Fruit fly (Drosophila melanogaster) whole organism, embryonic: ENCODE data around the gene flfl.

Experiments
- Atf-2 ChIP-seq: fragments of 200-800 bp; sonication (Bioruptor generic); optimal IDR thresholded peaks from 2 replicates; lab custom pipeline; 2016; ENCODE audit warnings: missing biosample characterization, missing genetic modification characterization
- Awh ChIP-seq: fragments of 200-800 bp; sonication (Bioruptor generic); IDR thresholded peaks from 2 replicates; pipeline ENCODE4, ENCODE4 v1.3.6; 2022; ENCODE audit warnings: missing biosample characterization, missing genetic modification characterization
- Blimp-1 ChIP-seq: fragments of 200-800 bp; sonication (Bioruptor generic); optimal IDR thresholded peaks from 3 replicates; lab custom pipeline; 2018; ENCODE audit warnings: missing biosample characterization, missing genetic modification characterization, mild to moderate bottlenecking, moderate library complexity, missing genetic modification reagents
- CG10959 ChIP-seq: fragments of 200-800 bp; sonication (Bioruptor generic); IDR thresholded peaks from 2 replicates; pipeline ENCODE4 v1.3.6; 2022; ENCODE audit warnings: missing biosample characterization, missing genetic modification characterization
- CG11085 ChIP-seq: fragments of 200-800 bp; sonication (Bioruptor generic); IDR thresholded peaks from 2 replicates; pipeline ENCODE4 v1.3.6; 2022; ENCODE audit warnings: missing biosample characterization, missing genetic modification characterization
- CG12942 ChIP-seq: fragments of 200-800 bp; sonication (Bioruptor generic); optimal IDR thresholded peaks from 3 replicates; lab custom pipeline; 2016; ENCODE audit warnings: missing biosample characterization, missing genetic modification characterization
- CG14050 ChIP-seq: fragments of 200-800 bp; sonication (Bioruptor generic); IDR thresholded peaks from 3 replicates; pipeline ENCODE4 v1.3.6; 2022; ENCODE audit warnings: missing biosample characterization, missing genetic modification characterization
- CG14441 ChIP-seq: fragments of 200-800 bp; sonication (Bioruptor generic); IDR thresholded peaks from 2 replicates; pipeline ENCODE4 v1.3.6; 2022; ENCODE audit warnings: missing biosample characterization, missing genetic modification characterization
- CG1602 ChIP-seq: fragments of 200-800 bp; sonication (Bioruptor generic); optimal IDR thresholded peaks from 3 replicates; lab custom pipeline; 2016; ENCODE audit warnings: missing biosample characterization, missing genetic modification characterization
- CG1603 ChIP-seq: fragments of 200-800 bp; sonication (Bioruptor generic); optimal IDR thresholded peaks from 2 replicates; lab custom pipeline; 2019; ENCODE audit warnings: missing biosample characterization, mild to moderate bottlenecking, missing genetic modification characterization, moderate library complexity
- CG17359 ChIP-seq: fragments of 200-800 bp; sonication (Bioruptor generic); optimal IDR thresholded peaks from 3 replicates; lab custom pipeline; 2018; ENCODE audit warnings: missing biosample characterization, mild to moderate bottlenecking, missing genetic modification characterization, moderate library complexity
- CG2199 ChIP-seq: fragments of 200-800 bp; sonication (Bioruptor generic); IDR thresholded peaks from 3 replicates; pipeline ENCODE4 v1.3.6; 2022; ENCODE audit warnings: missing biosample characterization, missing genetic modification characterization
- CG2678 ChIP-seq: fragments of 200-800 bp; sonication (Bioruptor generic); optimal IDR thresholded peaks from 3 replicates; lab custom pipeline; 2019; ENCODE audit warnings: missing biosample characterization, mild to moderate bottlenecking, missing genetic modification characterization, moderate library complexity
- CG30403 ChIP-seq: fragments of 200-800 bp; sonication (Bioruptor generic); optimal IDR thresholded peaks from 3 replicates; lab custom pipeline; 2016; ENCODE audit warnings: missing biosample characterization, missing genetic modification characterization
- CG31365 ChIP-seq: fragments of 200-800 bp; sonication (Bioruptor generic); optimal IDR thresholded peaks from 2 replicates; lab custom pipeline; 2018; ENCODE audit warnings: missing biosample characterization, mild to moderate bottlenecking, missing genetic modification characterization
- CG42726 ChIP-seq: fragments of 200-800 bp; sonication (Bioruptor generic); IDR thresholded peaks from 2 replicates; pipeline ENCODE4 v1.3.6; 2022; ENCODE audit warnings: missing biosample characterization, missing genetic modification characterization; ENCODE audit not compliant: partially characterized antibody
- CG4404 ChIP-seq: fragments of 200-800 bp; sonication (Bioruptor generic); IDR thresholded peaks from 2 replicates; pipeline ENCODE4 v1.3.6; 2022; ENCODE audit warnings: missing biosample characterization, missing genetic modification characterization
- CG4424 ChIP-seq: fragments of 200-800 bp; sonication (Bioruptor generic); optimal IDR thresholded peaks from 3 replicates; lab custom pipeline; 2016; ENCODE audit warnings: missing biosample characterization, missing genetic modification characterization
- CG4707 ChIP-seq: fragments of 200-800 bp; sonication (Bioruptor generic); optimal IDR thresholded peaks from 2 replicates; lab custom pipeline; 2018; ENCODE audit warnings: missing biosample characterization, mild to moderate bottlenecking, missing genetic modification characterization, moderate library complexity
- CG5953 ChIP-seq: fragments of 200-800 bp; sonication (Bioruptor generic); IDR thresholded peaks from 2 replicates; pipeline ENCODE4 v1.3.6; 2022; ENCODE audit warnings: missing biosample characterization, missing genetic modification characterization
- CG6254 ChIP-seq: fragments of 200-800 bp; sonication (Bioruptor generic); optimal IDR thresholded peaks from 3 replicates; lab custom pipeline; 2017; ENCODE audit warnings: mild to moderate bottlenecking, missing biosample characterization, missing genetic modification reagents, missing genetic modification characterization
- CG7987 ChIP-seq: fragments of 200-800 bp; sonication (Bioruptor generic); optimal IDR thresholded peaks from 2 replicates; lab custom pipeline; 2018; ENCODE audit warnings: missing biosample characterization, mild to moderate bottlenecking, missing genetic modification characterization, moderate library complexity
- CG8478 ChIP-seq: fragments of >200 bp; optimal IDR thresholded peaks from 2 replicates; lab custom pipeline; 2018
- CHES-1-like ChIP-seq: fragments of 200-800 bp; sonication (Bioruptor generic); optimal IDR thresholded peaks from 2 replicates; lab custom pipeline; 2016; ENCODE audit warnings: missing biosample characterization, missing genetic modification characterization
- CTCF ChIP-seq: fragments of 200-800 bp; sonication (Bioruptor generic); optimal IDR thresholded peaks from 2 replicates; lab custom pipeline; 2017; ENCODE audit warnings: missing biosample characterization, mild to moderate bottlenecking, missing genetic modification characterization, moderate library complexity
- Doc3 ChIP-seq: fragments of 200-800 bp; sonication (Bioruptor generic); IDR thresholded peaks from 3 replicates; pipeline ENCODE4 v1.3.6; 2022; ENCODE audit warnings: missing biosample characterization, missing genetic modification characterization; ENCODE audit not compliant: partially characterized antibody
- Fer1 ChIP-seq: fragments of 200-800 bp; sonication (Bioruptor generic); optimal IDR thresholded peaks from 2 replicates; lab custom pipeline; 2017; ENCODE audit warnings: missing biosample characterization, mild to moderate bottlenecking, missing genetic modification characterization
- Hand ChIP-seq: fragments of 200-800 bp; sonication (Bioruptor generic); optimal IDR thresholded peaks from 2 replicates; lab custom pipeline; 2017; ENCODE audit warnings: mild to moderate bottlenecking, missing biosample characterization, missing genetic modification reagents, missing genetic modification characterization
- Hey ChIP-seq: fragments of 200-800 bp; sonication (Bioruptor generic); optimal IDR thresholded peaks from 3 replicates; lab custom pipeline; 2018; ENCODE audit warnings: missing biosample characterization, mild to moderate bottlenecking, missing genetic modification characterization
- HmgD ChIP-seq: fragments of 200-800 bp; sonication (Bioruptor generic); optimal IDR thresholded peaks from 3 replicates; lab custom pipeline; 2016; ENCODE audit warnings: missing biosample characterization, missing genetic modification characterization
- Hr51 ChIP-seq, 2 experiments: fragments of 200-800 bp; sonication (Bioruptor generic); optimal IDR thresholded peaks; 2 replicates in 1 of 2; 3 replicates in 1 of 2; lab custom pipeline; 2016 to 2018; ENCODE audit warnings: missing biosample characterization in 2 of 2, missing genetic modification characterization in 2 of 2, mild to moderate bottlenecking in 1 of 2, moderate library complexity in 1 of 2
- Meics ChIP-seq: fragments of 200-800 bp; sonication (Bioruptor generic); optimal IDR thresholded peaks from 2 replicates; lab custom pipeline; 2017; ENCODE audit warnings: missing biosample characterization, mild to moderate bottlenecking, missing genetic modification characterization
- Myb ChIP-seq: fragments of 200-800 bp; sonication (Bioruptor generic); optimal IDR thresholded peaks from 2 replicates; lab custom pipeline; 2016; ENCODE audit warnings: missing biosample characterization, missing genetic modification characterization
- NfI ChIP-seq: fragments of 200-800 bp; sonication (Bioruptor generic); optimal IDR thresholded peaks from 3 replicates; lab custom pipeline; 2018; ENCODE audit warnings: missing biosample characterization, mild to moderate bottlenecking, missing genetic modification characterization, moderate library complexity
- Oaz ChIP-seq: fragments of 200-800 bp; sonication (Bioruptor generic); IDR thresholded peaks from 2 replicates; pipeline ENCODE4 v1.3.6; 2022; ENCODE audit warnings: missing biosample characterization, missing genetic modification characterization
- Oli ChIP-seq: fragments of 200-800 bp; sonication (Bioruptor generic); optimal IDR thresholded peaks from 2 replicates; lab custom pipeline; 2018; ENCODE audit warnings: missing biosample characterization, mild to moderate bottlenecking, missing genetic modification characterization, moderate library complexity
- Stat92E ChIP-seq, 3 experiments: fragments of >200 bp in 2 of 3; fragments of 200-800 bp in 1 of 3; sonication (Bioruptor generic) in 1 of 3; optimal IDR thresholded peaks; 2 replicates each; lab custom pipeline; 2017 to 2019; ENCODE audit warnings: missing biosample characterization in 3 of 3, missing genetic modification characterization in 3 of 3, mild to moderate bottlenecking in 1 of 3, moderate library complexity in 1 of 3
- Xbp1 ChIP-seq: fragments of 200-800 bp; sonication (Bioruptor generic); optimal IDR thresholded peaks from 3 replicates; lab custom pipeline; 2016; ENCODE audit warnings: missing biosample characterization, mild to moderate bottlenecking, missing genetic modification characterization
- ab ChIP-seq: fragments of 200-800 bp; sonication (Bioruptor generic); optimal IDR thresholded peaks from 2 replicates; lab custom pipeline; 2016; ENCODE audit warnings: missing biosample characterization, missing genetic modification characterization
- bcd ChIP-seq: fragments of 200-800 bp; sonication (Bioruptor generic); optimal IDR thresholded peaks from 2 replicates; lab custom pipeline; 2017; ENCODE audit warnings: missing biosample characterization, mild to moderate bottlenecking, missing genetic modification characterization
- chif ChIP-seq, 2 experiments: fragments of 200-800 bp; sonication (Bioruptor generic); optimal IDR thresholded peaks; 3 replicates each; lab custom pipeline; 2016; ENCODE audit warnings: missing biosample characterization in 2 of 2, missing genetic modification characterization in 2 of 2
- croc ChIP-seq: fragments of 200-800 bp; sonication (Bioruptor generic); conservative IDR thresholded peaks from 3 replicates; pipeline ENCODE4 v1.3.6; 2022; ENCODE audit warnings: missing biosample characterization, missing genetic modification characterization
- eyg ChIP-seq: fragments of 200-800 bp; sonication (Bioruptor generic); optimal IDR thresholded peaks from 3 replicates; lab custom pipeline; 2016; ENCODE audit warnings: missing biosample characterization, missing genetic modification characterization
- jing ChIP-seq: fragments of 200-800 bp; sonication (Bioruptor generic); optimal IDR thresholded peaks from 2 replicates; lab custom pipeline; 2018; ENCODE audit warnings: missing biosample characterization, mild to moderate bottlenecking, missing genetic modification characterization
- kay ChIP-seq: fragments of 200-800 bp; sonication (Bioruptor generic); optimal IDR thresholded peaks from 2 replicates; lab custom pipeline; 2016; ENCODE audit warnings: missing biosample characterization, missing genetic modification characterization
- org-1 ChIP-seq: fragments of 200-800 bp; sonication (Bioruptor generic); optimal IDR thresholded peaks from 2 replicates; lab custom pipeline; 2017; ENCODE audit warnings: missing biosample characterization, missing genetic modification characterization
- pb ChIP-seq: fragments of 200-800 bp; sonication (Bioruptor generic); optimal IDR thresholded peaks from 3 replicates; lab custom pipeline; 2016; ENCODE audit warnings: missing biosample characterization, missing genetic modification characterization
- pita ChIP-seq: fragments of 200-800 bp; sonication (Bioruptor generic); optimal IDR thresholded peaks from 2 replicates; lab custom pipeline; 2017; ENCODE audit warnings: missing biosample characterization, mild to moderate bottlenecking, missing genetic modification characterization
- sr ChIP-seq: fragments of 200-800 bp; sonication (Bioruptor generic); IDR thresholded peaks from 3 replicates; pipeline ENCODE4 v1.3.6; 2022; ENCODE audit warnings: missing biosample characterization, missing genetic modification characterization

The flfl gene

dm6 chr3R:13660924-13661659 lies 22.6 kb upstream of the flfl start, which contains the start of gene B52 (continued):
- TF ChIP-seq eyg (GFP tag; lab: Kevin White, UChicago) (peak; percentile 59), pb (peak; percentile 85), Stat92E (GFP tag; optimal IDR thresholded peaks at IDR 0.05; lab: Kevin White, UChicago) (peak in 1 of 3 experiments; percentile 8), CG10959 (GFP tag; lab: Robert Waterston, UW) (peak; percentile 29; the same call in 1 of the 2 replicates), CG8478 (lab: Kevin White, UChicago) (no peak), CG4707 (GFP tag; lab: Kevin White, UChicago) (peak; percentile 82), CG2678 (tag; lab: Kevin White, UChicago) (no peak), Xbp1 (peak; percentile 35), CG11085 (GFP tag; lab: Robert Waterston, UW) (peak; percentile 57; the same call in 1 of the 2 replicates), CG4404 (GFP tag; lab: Robert Waterston, UW) (0 out of 2 replicates have a peak, but pooled peaks have one; percentile 16), Oaz (GFP tag; lab: Robert Waterston, UW) (0 out of 2 replicates have a peak, but pooled peaks have one; percentile 9), Blimp-1 (GFP tag; lab: Kevin White, UChicago) (peak; percentile 93), Hand (GFP tag; lab: Kevin White, UChicago) (peak; percentile 61), kay (no peak), CG42726 (peak; percentile 41; the same call in 1 of the 2 replicates), CG17359 (peak; percentile 53), CHES-1-like (GFP tag; lab: Kevin White, UChicago) (peak; percentile 49), CG7987 (GFP tag; lab: Kevin White, UChicago) (peak; percentile 93), CG1603 (tag; lab: Kevin White, UChicago) (peak; percentile 83), Fer1 (GFP tag; lab: Kevin White, UChicago) (peak; percentile 85), sr (GFP tag; lab: Robert Waterston, UW) (peak; percentile 34; the same call in 1 of the 3 replicates), CG14050 (no peak), CTCF (GFP tag; lab: Kevin White, UChicago) (no peak), CG31365 (tag; lab: Kevin White, UChicago) (peak; percentile 64), jing (GFP tag; lab: Kevin White, UChicago) (peak; percentile 17), Hey (tag; lab: Kevin White, UChicago) (peak; percentile 70), CG5953 (no peak), pita (GFP tag; lab: Kevin White, UChicago) (no peak), chif (GFP tag; optimal IDR thresholded peaks at IDR 0.05; lab: Kevin White, UChicago) (no peak), Awh (GFP tag; lab: Robert Waterston, UW) (peak; percentile 64), CG12942 (GFP tag; lab: Kevin White, UChicago) (no peak), Myb (GFP tag; lab: Kevin White, UChicago) (peak; percentile 35), ab (GFP tag; lab: Kevin White, UChicago) (peak; percentile 16), Meics (GFP tag; lab: Kevin White, UChicago) (peak; percentile 79), NfI (GFP tag; lab: Kevin White, UChicago) (peak; percentile 82), CG4424 (GFP tag; lab: Kevin White, UChicago) (peak; percentile 50), Doc3 (no peak), croc (no peak; the same call in 2 of the 3 replicates), Hr51 (GFP tag; optimal IDR thresholded peaks at IDR 0.05; lab: Kevin White, UChicago) (peak in 1 of 2 experiments; percentile 0), CG1602 (GFP tag; lab: Kevin White, UChicago) (peak; percentile 25), CG14441 (peak; percentile 47; the same call in 1 of the 2 replicates), HmgD (GFP tag; lab: Kevin White, UChicago) (peak; percentile 45), bcd (GFP tag; lab: Kevin White, UChicago) (peak; percentile 78), CG6254 (GFP tag; lab: Kevin White, UChicago) (peak; percentile 62), org-1 (GFP tag; lab: Kevin White, UChicago) (peak; percentile 44), Oli (tag; lab: Kevin White, UChicago) (peak; percentile 10), Atf-2 (GFP tag; lab: Kevin White, UChicago) (no peak), CG2199 (GFP tag; lab: Robert Waterston, UW) (0 out of 3 replicates have a peak, but pooled peaks have one; percentile 35), CG30403 (GFP tag; lab: Kevin White, UChicago) (no peak)
